Fruit fly (Drosophila melanogaster): Measurements from ENCODE around the gene rtp.

The rtp gene

DNA sequence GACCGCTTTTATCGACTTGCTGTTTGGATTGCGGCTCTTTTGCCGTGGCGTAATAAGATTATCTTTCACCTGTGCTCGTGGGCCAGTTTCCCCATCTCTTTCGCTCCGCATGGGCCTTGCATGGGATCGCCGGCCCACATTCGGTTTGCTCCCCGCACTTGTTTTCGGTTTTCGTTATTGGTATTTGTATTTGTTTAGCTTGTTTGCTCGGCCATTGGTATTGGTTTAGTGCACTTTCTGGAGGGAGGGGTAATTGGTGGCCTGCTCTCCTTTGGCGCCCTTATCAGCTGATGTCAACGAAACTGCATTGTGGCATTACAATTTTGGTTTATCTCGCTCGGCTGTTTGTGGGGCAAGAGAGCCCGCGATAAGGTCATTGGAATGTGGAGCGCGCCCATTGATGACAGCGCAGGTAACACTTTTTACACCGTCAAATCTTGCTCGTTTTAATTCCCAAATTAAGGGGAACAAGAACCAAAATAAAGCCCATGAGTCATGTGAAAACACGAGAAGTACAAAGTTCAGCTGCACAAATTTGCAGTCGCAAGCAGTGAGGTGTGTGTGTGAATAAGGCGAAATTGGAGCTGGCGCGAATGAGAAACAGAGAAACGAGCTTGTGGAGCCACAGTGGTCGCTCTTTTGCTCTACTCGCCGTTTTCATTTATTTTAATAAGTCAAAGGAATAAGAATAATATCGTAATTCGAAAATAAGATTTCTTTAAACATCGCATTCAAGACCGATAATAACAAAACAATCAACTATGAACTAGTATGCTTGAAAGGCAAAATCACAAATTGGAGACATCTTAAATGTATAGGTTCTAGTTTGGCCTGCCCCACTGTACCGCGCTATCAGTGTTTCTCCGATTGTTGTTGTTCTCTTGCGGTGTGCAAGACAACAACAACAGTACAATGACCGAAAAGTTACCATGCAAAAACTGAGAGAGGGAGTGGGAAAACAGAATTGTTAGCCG is 21.5 kb downstream of the rtp start (continued):
- TF ChIP-seq lola (GFP tag; optimal IDR thresholded peaks at IDR 0.05) (peak in 1 of 3 experiments; percentile 97), nerfin-1 (tag; optimal IDR thresholded peaks at IDR 0.05) (peak; percentile 97), Mrtf (GFP tag; IDR thresholded peaks at IDR 0.05) (peak; percentile 86), ac (GFP tag; optimal IDR thresholded peaks at IDR 0.05) (peak; percentile 100), CG11456 (GFP tag; IDR thresholded peaks at IDR 0.05) (peak; percentile 89), tgo (GFP tag; IDR thresholded peaks at IDR 0.05) (peak; percentile 82), CG7271 (tag; optimal IDR thresholded peaks at IDR 0.05) (peak; percentile 92), CG17328 (GFP tag; IDR thresholded peaks at IDR 0.05) (peak; percentile 98), nau (GFP tag; optimal IDR thresholded peaks at IDR 0.05) (peak; percentile 99), CG10274 (GFP tag; optimal IDR thresholded peaks at IDR 0.05) (peak; percentile 85), Hr78 (GFP tag; optimal IDR thresholded peaks at IDR 0.05) (peak in 1 of 2 experiments; percentile 93), CG7357 (GFP tag; IDR thresholded peaks at IDR 0.05) (peak; percentile 70; the same call in 2 of the 3 replicates), Neu2 (GFP tag; optimal IDR thresholded peaks at IDR 0.05; ENCODE audit: borderline replicate concordance) (peak; percentile 83), her (GFP tag; optimal IDR thresholded peaks at IDR 0.05) (peak; percentile 96), Doc2 (GFP tag; IDR thresholded peaks at IDR 0.05) (no peak), row (GFP tag; IDR thresholded peaks at IDR 0.05) (peak; percentile 81), Dp (GFP tag; optimal IDR thresholded peaks at IDR 0.05) (peak; percentile 22), zfh1 (GFP tag; IDR thresholded peaks at IDR 0.05) (peak; percentile 99), btn (GFP tag; optimal IDR thresholded peaks at IDR 0.05) (peak; percentile 99), hkb (optimal IDR thresholded peaks at IDR 0.05) (no peak), hkb (GFP tag; IDR thresholded peaks at IDR 0.05) (peak; percentile 98), gcm2 (GFP tag; optimal IDR thresholded peaks at IDR 0.05) (peak; percentile 89), odd (GFP tag; optimal IDR thresholded peaks at IDR 0.05) (peak; percentile 97), sc (optimal IDR thresholded peaks at IDR 0.05) (no peak), sc (GFP tag; optimal IDR thresholded peaks at IDR 0.05) (peak; percentile 100), aop (GFP tag; IDR thresholded peaks at IDR 0.05) (peak; percentile 92), ham (GFP tag; IDR thresholded peaks at IDR 0.05) (0 out of 2 replicates have a peak, but pooled peaks have one; percentile 14), Opbp (GFP tag; IDR thresholded peaks at IDR 0.05; ENCODE audit: partially characterized antibody) (no peak), Atf-2 (GFP tag; optimal IDR thresholded peaks at IDR 0.05) (peak; percentile 98), grau (tag; optimal IDR thresholded peaks at IDR 0.05) (peak; percentile 89), chinmo (GFP tag; IDR thresholded peaks at IDR 0.05; ENCODE audit: partially characterized antibody) (peak; percentile 90; the same call in 3 of the 4 replicates), CG15269 (tag; optimal IDR thresholded peaks at IDR 0.05) (peak; percentile 81), CG2678 (tag; optimal IDR thresholded peaks at IDR 0.05) (peak; percentile 93), Camta (GFP tag; optimal IDR thresholded peaks at IDR 0.05) (peak; percentile 99), CG10209 (GFP tag; optimal IDR thresholded peaks at IDR 0.05) (peak; percentile 99), pita (GFP tag; optimal IDR thresholded peaks at IDR 0.05) (no peak), Dll (GFP tag; IDR thresholded peaks at IDR 0.05; ENCODE audit: partially characterized antibody) (no peak), gsb-n (tag; optimal IDR thresholded peaks at IDR 0.05) (peak; percentile 99), CG12391 (tag; optimal IDR thresholded peaks at IDR 0.05) (peak; percentile 89), D19A (tag; optimal IDR thresholded peaks at IDR 0.05) (peak; percentile 91), CG6854 (GFP tag; optimal IDR thresholded peaks at IDR 0.05) (peak; percentile 67), CG4854 (GFP tag; optimal IDR thresholded peaks at IDR 0.05) (peak; percentile 98), ems (GFP tag; optimal IDR thresholded peaks at IDR 0.05) (peak; percentile 96), CoRest (tag; optimal IDR thresholded peaks at IDR 0.05) (peak; percentile 86), CG6765 (GFP tag; optimal IDR thresholded peaks at IDR 0.05) (peak; percentile 56), fd96Cb (tag; optimal IDR thresholded peaks at IDR 0.05) (peak; percentile 91), CG10366 (GFP tag; IDR thresholded peaks at IDR 0.05) (peak; percentile 88)
